Fruit fly (Drosophila melanogaster) whole organism, embryonic: ENCODE measurements around the gene dgt1.
A peak's percentile ranks its signal among the peaks of the same experiment; 100 is the strongest.

Experiments
- Bgb ChIP-seq: fragments of 200-800 bp; sonication (Bioruptor generic); IDR thresholded peaks from 2 replicates; pipeline ENCODE4 v1.3.6; 2022; ENCODE audit warnings: missing biosample characterization, missing genetic modification characterization; ENCODE audit not compliant: partially characterized antibody
- CG10267 ChIP-seq: fragments of 200-800 bp; sonication (Bioruptor generic); optimal IDR thresholded peaks from 2 replicates; lab custom pipeline; 2018; ENCODE audit warnings: missing biosample characterization, mild to moderate bottlenecking, missing genetic modification characterization, moderate library complexity
- CG12659 ChIP-seq: fragments of 200-800 bp; sonication (Bioruptor generic); optimal IDR thresholded peaks from 3 replicates; lab custom pipeline; 2017; ENCODE audit warnings: mild to moderate bottlenecking, missing biosample characterization, missing genetic modification reagents, missing genetic modification characterization
- CG15514 ChIP-seq: fragments of 200-800 bp; sonication (Bioruptor generic); optimal IDR thresholded peaks from 3 replicates; lab custom pipeline; 2017; ENCODE audit warnings: missing biosample characterization, missing genetic modification characterization, mild to moderate bottlenecking, moderate library complexity, missing genetic modification reagents
- CG1792 ChIP-seq: fragments of 200-800 bp; sonication (Bioruptor generic); optimal IDR thresholded peaks from 2 replicates; lab custom pipeline; 2016; ENCODE audit warnings: missing biosample characterization, missing genetic modification characterization
- CG1832 ChIP-seq: fragments of 200-800 bp; sonication (Bioruptor generic); optimal IDR thresholded peaks from 2 replicates; lab custom pipeline; 2017; ENCODE audit warnings: missing biosample characterization, mild to moderate bottlenecking, missing genetic modification characterization, inconsistent platforms
- CG18599 ChIP-seq: fragments of 200-800 bp; sonication (Bioruptor generic); optimal IDR thresholded peaks from 3 replicates; lab custom pipeline; 2017; ENCODE audit warnings: missing biosample characterization, missing genetic modification characterization, mild to moderate bottlenecking, moderate library complexity, missing genetic modification reagents
- CG2120 ChIP-seq: fragments of 200-800 bp; sonication (Bioruptor generic); optimal IDR thresholded peaks from 3 replicates; lab custom pipeline; 2016; ENCODE audit warnings: missing biosample characterization, missing genetic modification characterization
- CG3163 ChIP-seq: fragments of 200-800 bp; sonication (Bioruptor generic); optimal IDR thresholded peaks from 3 replicates; lab custom pipeline; 2016; ENCODE audit warnings: missing biosample characterization, missing genetic modification characterization
- CG32532 ChIP-seq: fragments of 200-800 bp; sonication (Bioruptor generic); IDR thresholded peaks from 2 replicates; pipeline ENCODE4 v1.3.6; 2022; ENCODE audit warnings: missing biosample characterization, missing genetic modification characterization
- CG33557 ChIP-seq: fragments of 200-800 bp; sonication (Bioruptor generic); optimal IDR thresholded peaks from 2 replicates; lab custom pipeline; 2019; ENCODE audit warnings: missing biosample characterization, mild to moderate bottlenecking, missing genetic modification characterization, moderate library complexity
- CG3847 ChIP-seq: fragments of 200-800 bp; sonication (Bioruptor generic); IDR thresholded peaks from 2 replicates; pipeline ENCODE4 v1.3.6; 2022; ENCODE audit warnings: missing biosample characterization, missing genetic modification characterization
- CG4854 ChIP-seq: fragments of 200-800 bp; sonication (Bioruptor generic); optimal IDR thresholded peaks from 2 replicates; lab custom pipeline; 2016; ENCODE audit warnings: missing biosample characterization, missing genetic modification characterization, inconsistent platforms
- CG6254 ChIP-seq: fragments of 200-800 bp; sonication (Bioruptor generic); optimal IDR thresholded peaks from 3 replicates; lab custom pipeline; 2017; ENCODE audit warnings: mild to moderate bottlenecking, missing biosample characterization, missing genetic modification reagents, missing genetic modification characterization
- CG6791 ChIP-seq: fragments of 200-800 bp; sonication (Bioruptor generic); IDR thresholded peaks from 3 replicates; pipeline ENCODE4 v1.3.6; 2022; ENCODE audit warnings: missing biosample characterization, missing genetic modification characterization; ENCODE audit not compliant: partially characterized antibody
- CG8765 ChIP-seq: fragments of 200-800 bp; sonication (Bioruptor generic); IDR thresholded peaks from 2 replicates; pipeline ENCODE4 v1.3.6; 2022; ENCODE audit warnings: missing biosample characterization, missing genetic modification characterization
- CkIIα-i1 ChIP-seq: fragments of 200-800 bp; sonication (Bioruptor generic); IDR thresholded peaks from 2 replicates; pipeline ENCODE4 v1.3.6; 2022; ENCODE audit warnings: missing biosample characterization, missing genetic modification characterization
- D ChIP-seq, 2 experiments: fragments of 200-800 bp in 1 of 2; fragments of >200 bp in 1 of 2; sonication (Bioruptor generic) in 1 of 2; optimal IDR thresholded peaks; 2 replicates in 1 of 2; 3 replicates in 1 of 2; lab custom pipeline; 2017; ENCODE audit warnings: mild to moderate bottlenecking in 1 of 2, missing biosample characterization in 1 of 2, missing genetic modification characterization in 1 of 2, missing genetic modification reagents in 1 of 2
- Dad ChIP-seq: fragments of 200-800 bp; sonication (Bioruptor generic); optimal IDR thresholded peaks from 3 replicates; lab custom pipeline; 2016; ENCODE audit warnings: missing biosample characterization, missing genetic modification characterization
- Dfd ChIP-seq, 2 experiments: fragments of >200 bp; optimal IDR thresholded peaks; 2 replicates each; lab custom pipeline; 2017; ENCODE audit warnings: missing biosample characterization in 2 of 2, missing genetic modification characterization in 2 of 2
- Doc2 ChIP-seq: fragments of 200-800 bp; sonication (Bioruptor generic); IDR thresholded peaks from 2 replicates; pipeline ENCODE4 v1.3.6; 2022; ENCODE audit warnings: missing biosample characterization, missing genetic modification characterization
- Ets65A ChIP-seq: fragments of 200-800 bp; sonication (Bioruptor generic); peaks from one replicate; lab custom pipeline; 2016; ENCODE audit warnings: missing biosample characterization, missing genetic modification characterization
- Fer3 ChIP-seq: fragments of 200-800 bp; sonication (Bioruptor generic); optimal IDR thresholded peaks from 2 replicates; lab custom pipeline; 2018; ENCODE audit warnings: missing biosample characterization, mild to moderate bottlenecking, missing genetic modification characterization, moderate library complexity
- H2.0 ChIP-seq: fragments of 200-800 bp; sonication (Bioruptor generic); IDR thresholded peaks from 2 replicates; pipeline ENCODE4 v1.3.6; 2022; ENCODE audit warnings: missing biosample characterization, missing genetic modification characterization
- HLH3B ChIP-seq: fragments of 200-800 bp; sonication (Bioruptor generic); IDR thresholded peaks from 2 replicates; pipeline ENCODE4 v1.3.6; 2022; ENCODE audit warnings: missing biosample characterization, missing genetic modification characterization
- HLH54F ChIP-seq: fragments of 200-800 bp; sonication (Bioruptor generic); optimal IDR thresholded peaks from 3 replicates; lab custom pipeline; 2016; ENCODE audit warnings: missing biosample characterization, missing genetic modification characterization
- HmgZ ChIP-seq: fragments of 200-800 bp; sonication (Bioruptor generic); optimal IDR thresholded peaks from 2 replicates; lab custom pipeline; 2018; ENCODE audit warnings: missing biosample characterization, mild to moderate bottlenecking, missing genetic modification characterization
- Mad ChIP-seq: fragments of 200-800 bp; sonication (Bioruptor generic); optimal IDR thresholded peaks from 2 replicates; lab custom pipeline; 2016; ENCODE audit warnings: missing biosample characterization, missing genetic modification characterization
- Mes4 ChIP-seq: fragments of 200-800 bp; sonication (Bioruptor generic); optimal IDR thresholded peaks from 2 replicates; lab custom pipeline; 2016; ENCODE audit warnings: missing biosample characterization, missing genetic modification characterization
- Ravus ChIP-seq: fragments of 200-800 bp; sonication (Bioruptor generic); IDR thresholded peaks from 2 replicates; pipeline ENCODE4 v1.3.6; 2022; ENCODE audit warnings: missing biosample characterization, missing genetic modification characterization
- Scr ChIP-seq: fragments of 200-800 bp; sonication (Bioruptor generic); IDR thresholded peaks from 2 replicates; pipeline ENCODE4 v1.3.6; 2022; ENCODE audit warnings: missing biosample characterization, missing genetic modification characterization; ENCODE audit not compliant: partially characterized antibody
- Sox100B ChIP-seq: fragments of 200-800 bp; sonication (Bioruptor generic); optimal IDR thresholded peaks from 3 replicates; lab custom pipeline; 2018; ENCODE audit warnings: missing biosample characterization, mild to moderate bottlenecking, missing genetic modification characterization
- Sry-δ ChIP-seq: fragments of 200-800 bp; sonication (Bioruptor generic); optimal IDR thresholded peaks from 2 replicates; lab custom pipeline; 2016; ENCODE audit warnings: missing biosample characterization, missing genetic modification characterization
- Vsx1 ChIP-seq: fragments of 200-800 bp; sonication (Bioruptor generic); optimal IDR thresholded peaks from 2 replicates; lab custom pipeline; 2017; ENCODE audit warnings: missing biosample characterization, mild to moderate bottlenecking, missing genetic modification characterization, missing genetic modification reagents
- Xbp1 ChIP-seq: fragments of 200-800 bp; sonication (Bioruptor generic); optimal IDR thresholded peaks from 3 replicates; lab custom pipeline; 2016; ENCODE audit warnings: missing biosample characterization, mild to moderate bottlenecking, missing genetic modification characterization
- Xrp1 ChIP-seq: fragments of 200-800 bp; sonication (Bioruptor generic); IDR thresholded peaks from 2 replicates; pipeline ENCODE4 v1.3.6; 2022; ENCODE audit warnings: missing biosample characterization, missing genetic modification characterization
- disco-r ChIP-seq: fragments of 200-800 bp; sonication (Bioruptor generic); optimal IDR thresholded peaks from 2 replicates; lab custom pipeline; 2016; ENCODE audit warnings: missing biosample characterization, missing genetic modification characterization
- dm ChIP-seq: fragments of 200-800 bp; sonication (Bioruptor generic); optimal IDR thresholded peaks from 3 replicates; lab custom pipeline; 2016; ENCODE audit warnings: missing biosample characterization, missing genetic modification characterization
- fu2 ChIP-seq: fragments of 200-800 bp; sonication (Bioruptor generic); optimal IDR thresholded peaks from 2 replicates; lab custom pipeline; 2016; ENCODE audit warnings: missing biosample characterization, missing genetic modification characterization
- gsb-n ChIP-seq: fragments of 200-800 bp; sonication (Bioruptor generic); optimal IDR thresholded peaks from 3 replicates; lab custom pipeline; 2018; ENCODE audit warnings: missing biosample characterization, mild to moderate bottlenecking, missing genetic modification characterization
- h ChIP-seq: fragments of >200 bp; optimal IDR thresholded peaks from 2 replicates; lab custom pipeline; 2017
- her ChIP-seq: fragments of 200-800 bp; sonication (Bioruptor generic); optimal IDR thresholded peaks from 2 replicates; lab custom pipeline; 2016; ENCODE audit warnings: missing biosample characterization, missing genetic modification characterization
- lbe ChIP-seq: fragments of 200-800 bp; sonication (Bioruptor generic); optimal IDR thresholded peaks from 2 replicates; lab custom pipeline; 2016; ENCODE audit warnings: missing biosample characterization, mild to moderate bottlenecking, missing genetic modification characterization
- lov ChIP-seq, 2 experiments: fragments of 200-800 bp in 1 of 2; fragments of >200 bp in 1 of 2; sonication (Bioruptor generic) in 1 of 2; IDR thresholded peaks in 1 of 2; optimal IDR thresholded peaks in 1 of 2; 2 replicates in 1 of 2; 3 replicates in 1 of 2; pipeline versions ENCODE4 v1.3.6 to Lab custom; 2017 to 2022; ENCODE audit warnings: missing biosample characterization in 1 of 2, missing genetic modification characterization in 1 of 2
- sima ChIP-seq: fragments of 200-800 bp; sonication (Bioruptor generic); optimal IDR thresholded peaks from 2 replicates; lab custom pipeline; 2016; ENCODE audit warnings: missing biosample characterization, missing genetic modification characterization
- sisA ChIP-seq: fragments of 200-800 bp; sonication (Bioruptor generic); IDR thresholded peaks from 2 replicates; pipeline ENCODE4 v1.3.6; 2022; ENCODE audit warnings: missing biosample characterization, missing genetic modification characterization
- sob ChIP-seq: fragments of 200-800 bp; sonication (Bioruptor generic); IDR thresholded peaks from 2 replicates; pipeline ENCODE4 v1.3.6; 2022; ENCODE audit warnings: missing biosample characterization, missing genetic modification characterization
- tin ChIP-seq: fragments of 200-800 bp; sonication (Bioruptor generic); optimal IDR thresholded peaks from 3 replicates; lab custom pipeline; 2016; ENCODE audit warnings: missing biosample characterization, missing genetic modification characterization
- tio ChIP-seq: fragments of 200-800 bp; sonication (Bioruptor generic); optimal IDR thresholded peaks from 2 replicates; lab custom pipeline; 2017; ENCODE audit warnings: missing biosample characterization, missing genetic modification characterization, inconsistent platforms
- wek ChIP-seq: fragments of 200-800 bp; sonication (Bioruptor generic); optimal IDR thresholded peaks from 3 replicates; lab custom pipeline; 2018; ENCODE audit warnings: missing biosample characterization, mild to moderate bottlenecking, missing genetic modification characterization, moderate library complexity

Gene dgt1

dm6 chr3R:29806682-29807393 is 50.5 kb downstream of the dgt1 start, which contains the start of the genes ca and ncd (continued):
- TF ChIP-seq Sox100B (GFP tag; lab: Kevin White, UChicago) (no peak), Dfd (GFP tag; optimal IDR thresholded peaks at IDR 0.05; lab: Kevin White, UChicago) (no peak), Ets65A (no peak), D (optimal IDR thresholded peaks at IDR 0.05; lab: Kevin White, UChicago) (peak; percentile 56), D (GFP tag; optimal IDR thresholded peaks at IDR 0.05; lab: Kevin White, UChicago) (no peak), HLH54F (no peak), Mad (GFP tag; lab: Kevin White, UChicago) (no peak), Fer3 (tag; lab: Kevin White, UChicago) (no peak), H2.0 (GFP tag; lab: Robert Waterston, UW) (no peak), Xrp1 (no peak), CG18599 (GFP tag; lab: Kevin White, UChicago) (no peak), HLH3B (GFP tag; lab: Robert Waterston, UW) (no peak), lbe (GFP tag; lab: Kevin White, UChicago) (no peak), CG3163 (no peak), CG1792 (no peak), CG8765 (GFP tag; lab: Robert Waterston, UW) (no peak), tio (GFP tag; lab: Kevin White, UChicago) (no peak), CG32532 (GFP tag; lab: Robert Waterston, UW) (no peak), CG12659 (GFP tag; lab: Kevin White, UChicago) (peak; percentile 21), Vsx1 (GFP tag; lab: Kevin White, UChicago) (no peak), Sry-δ (GFP tag; lab: Kevin White, UChicago) (peak; percentile 87), wek (GFP tag; lab: Kevin White, UChicago) (no peak), CG10267 (no peak), CG15514 (GFP tag; lab: Kevin White, UChicago) (no peak), CkIIα-i1 (GFP tag; lab: Robert Waterston, UW) (no peak), HmgZ (tag; lab: Kevin White, UChicago) (peak; percentile 15), CG3847 (peak; percentile 38; the same call in 1 of the 2 replicates), CG4854 (GFP tag; lab: Kevin White, UChicago) (no peak), fu2 (GFP tag; lab: Kevin White, UChicago) (peak; percentile 28), sob (GFP tag; lab: Robert Waterston, UW) (no peak), CG33557 (GFP tag; lab: Kevin White, UChicago) (no peak), Bgb (GFP tag; lab: Robert Waterston, UW) (peak; percentile 77), CG6791 (GFP tag; lab: Robert Waterston, UW) (0 out of 3 replicates have a peak, but pooled peaks have one; percentile 44), h (lab: Kevin White, UChicago) (no peak), CG2120 (no peak), Dad (GFP tag; lab: Kevin White, UChicago) (peak; percentile 6), Scr (peak; percentile 72), CG1832 (GFP tag; lab: Kevin White, UChicago) (no peak), sisA (no peak), her (no peak), Xbp1 (GFP tag; lab: Kevin White, UChicago) (no peak), sima (GFP tag; lab: Kevin White, UChicago) (no peak), tin (GFP tag; lab: Kevin White, UChicago) (no peak), disco-r (GFP tag; lab: Kevin White, UChicago) (no peak), Doc2 (GFP tag; lab: Robert Waterston, UW) (no peak), gsb-n (no peak), lov (optimal IDR thresholded peaks at IDR 0.05; lab: Kevin White, UChicago) (no peak), lov (GFP tag; IDR thresholded peaks at IDR 0.05; lab: Robert Waterston, UW) (no peak), Mes4 (no peak), Ravus (GFP tag; lab: Robert Waterston, UW) (no peak), CG6254 (GFP tag; lab: Kevin White, UChicago) (no peak), dm (GFP tag; lab: Kevin White, UChicago) (peak; percentile 34)
